Worm (Caenorhabditis elegans) whole organism, late embryonic: ENCODE measurements around the gene pigt-1.

Experiments used
- ama-1 ChIP-seq: fragments of 150-350 bp; optimal IDR thresholded peaks from 2 replicates; lab custom pipeline; 2014
- ceh-14 ChIP-seq: sonication (generic microtip); optimal IDR thresholded peaks from 2 replicates; lab custom pipeline; 2016; ENCODE audit warnings: missing genotype, missing genetic modification characterization, missing compliant biosample characterization
- ceh-30 ChIP-seq: fragments of 150-350 bp; optimal IDR thresholded peaks from 2 replicates; lab custom pipeline; 2014; ENCODE audit warnings: missing biosample characterization, missing genetic modification characterization
- dve-1 ChIP-seq: sonication (generic microtip); optimal IDR thresholded peaks from 2 replicates; lab custom pipeline; 2017; ENCODE audit warnings: antibody characterized with exemption, mild to moderate bottlenecking, missing genetic modification characterization, missing compliant biosample characterization
- hlh-15 ChIP-seq: sonication (generic microtip); optimal IDR thresholded peaks from 2 replicates; lab custom pipeline; 2016; ENCODE audit warnings: missing genetic modification characterization, missing compliant biosample characterization
- hlh-30 ChIP-seq: sonication (generic microtip); optimal IDR thresholded peaks from 2 replicates; lab custom pipeline; 2017; ENCODE audit warnings: antibody characterized with exemption, missing genetic modification characterization, missing compliant biosample characterization; ENCODE audit not compliant: insufficient read depth
- pha-4 ChIP-seq: fragments of 150-350 bp; optimal IDR thresholded peaks from 2 replicates; lab custom pipeline; 2018; ENCODE audit warnings: missing biosample characterization, missing genetic modification reagents, missing genetic modification characterization
- ref-2 ChIP-seq: sonication (generic microtip); optimal IDR thresholded peaks from 2 replicates; lab custom pipeline; 2016; ENCODE audit warnings: missing genetic modification characterization, missing compliant biosample characterization
- sox-4 ChIP-seq: sonication (generic microtip); optimal IDR thresholded peaks from 2 replicates; lab custom pipeline; 2017; ENCODE audit warnings: mild to moderate bottlenecking, missing genetic modification characterization, inconsistent platforms, missing compliant biosample characterization
- unc-3 ChIP-seq, 2 experiments: fragments of 200-800 bp in 1 of 2; sonication (Bioruptor generic) in 1 of 2; sonication (generic microtip) in 1 of 2; conservative IDR thresholded peaks in 1 of 2; optimal IDR thresholded peaks in 1 of 2; 2 replicates each; pipeline versions ENCODE4 v1.3.6 to Lab custom; 2016 to 2022; ENCODE audit warnings: missing compliant biosample characterization in 2 of 2, missing genetic modification characterization in 2 of 2, missing genetic modification reagents in 1 of 2
- unc-42 ChIP-seq: sonication (generic microtip); optimal IDR thresholded peaks from 2 replicates; lab custom pipeline; 2016; ENCODE audit warnings: missing genotype, missing genetic modification characterization, missing compliant biosample characterization

- no peak for TF ChIP-seq unc-3 (GFP tag; conservative IDR thresholded peaks at IDR 0.05; lab: Robert Waterston, UW)
- no peak for TF ChIP-seq unc-3 (tag; optimal IDR thresholded peaks at IDR 0.05; lab: Kevin White, UChicago)
- TF ChIP-seq ref-2, result no peak
- TF ChIP-seq pha-4 (tag; lab: Kevin White, UChicago), result no peak
- TF ChIP-seq unc-42 (tag; lab: Kevin White, UChicago), result no peak
- TF ChIP-seq ceh-14 (tag; lab: Kevin White, UChicago), result no peak
- TF ChIP-seq ama-1 (lab: Kevin White, UChicago), result no peak
- no peak for TF ChIP-seq hlh-15
- no peak for TF ChIP-seq ceh-30
- TF ChIP-seq sox-4 (tag; lab: Kevin White, UChicago), result no peak
- no peak for TF ChIP-seq dve-1 (tag; lab: Kevin White, UChicago)
- TF ChIP-seq hlh-30 (tag; lab: Kevin White, UChicago), result no peak
Measured at ce11 chrV:11007651-11008050, 49.0 kb upstream of the pigt-1 start.
